Fruit fly (Drosophila melanogaster) whole organism, embryonic: ENCODE data around the gene CG33511.

Source experiments
- Asciz ChIP-seq: fragments of 200-800 bp; sonication (Bioruptor generic); optimal IDR thresholded peaks from 2 replicates; lab custom pipeline; 2017; ENCODE audit warnings: missing biosample characterization, mild to moderate bottlenecking, missing genetic modification characterization, missing genetic modification reagents
- Awh ChIP-seq: fragments of 200-800 bp; sonication (Bioruptor generic); IDR thresholded peaks from 2 replicates; pipeline ENCODE4, ENCODE4 v1.3.6; 2022; ENCODE audit warnings: missing biosample characterization, missing genetic modification characterization
- B-H1 ChIP-seq: fragments of 200-800 bp; sonication (Bioruptor generic); IDR thresholded peaks from 3 replicates; pipeline ENCODE4 v1.3.6; 2022; ENCODE audit warnings: missing biosample characterization, missing genetic modification characterization
- Bgb ChIP-seq: fragments of 200-800 bp; sonication (Bioruptor generic); IDR thresholded peaks from 2 replicates; pipeline ENCODE4 v1.3.6; 2022; ENCODE audit warnings: missing biosample characterization, missing genetic modification characterization; ENCODE audit not compliant: partially characterized antibody
- Blimp-1 ChIP-seq: fragments of 200-800 bp; sonication (Bioruptor generic); optimal IDR thresholded peaks from 3 replicates; lab custom pipeline; 2018; ENCODE audit warnings: missing biosample characterization, missing genetic modification characterization, mild to moderate bottlenecking, moderate library complexity, missing genetic modification reagents
- CG11456 ChIP-seq: fragments of 200-800 bp; sonication (Bioruptor generic); IDR thresholded peaks from 3 replicates; pipeline ENCODE4 v1.3.6; 2022; ENCODE audit warnings: missing biosample characterization, missing genetic modification characterization
- CG14710 ChIP-seq: fragments of 200-800 bp; sonication (Bioruptor generic); optimal IDR thresholded peaks from 3 replicates; lab custom pipeline; 2019; ENCODE audit warnings: missing biosample characterization, mild to moderate bottlenecking, missing genetic modification characterization, moderate library complexity
- CG15073 ChIP-seq: fragments of 200-800 bp; sonication (Bioruptor generic); optimal IDR thresholded peaks from 2 replicates; lab custom pipeline; 2016; ENCODE audit warnings: missing biosample characterization, missing genetic modification characterization
- CG18011 ChIP-seq: fragments of 200-800 bp; sonication (Bioruptor generic); optimal IDR thresholded peaks from 2 replicates; lab custom pipeline; 2017; ENCODE audit warnings: missing biosample characterization, missing genetic modification characterization, mild to moderate bottlenecking, moderate library complexity, missing genotype
- CG2678 ChIP-seq: fragments of 200-800 bp; sonication (Bioruptor generic); optimal IDR thresholded peaks from 3 replicates; lab custom pipeline; 2019; ENCODE audit warnings: missing biosample characterization, mild to moderate bottlenecking, missing genetic modification characterization, moderate library complexity
- CG31365 ChIP-seq: fragments of 200-800 bp; sonication (Bioruptor generic); optimal IDR thresholded peaks from 2 replicates; lab custom pipeline; 2018; ENCODE audit warnings: missing biosample characterization, mild to moderate bottlenecking, missing genetic modification characterization
- CG3407 ChIP-seq: fragments of 200-800 bp; sonication (Bioruptor generic); optimal IDR thresholded peaks from 2 replicates; lab custom pipeline; 2018; ENCODE audit warnings: missing biosample characterization, mild to moderate bottlenecking, missing genetic modification characterization
- CG8359 ChIP-seq: fragments of 200-800 bp; sonication (Bioruptor generic); optimal IDR thresholded peaks from 2 replicates; lab custom pipeline; 2017; ENCODE audit warnings: missing biosample characterization, mild to moderate bottlenecking, missing genetic modification characterization, borderline replicate concordance
- CG8388 ChIP-seq: fragments of 200-800 bp; sonication (Bioruptor generic); optimal IDR thresholded peaks from 2 replicates; lab custom pipeline; 2019; ENCODE audit warnings: missing biosample characterization, mild to moderate bottlenecking, missing genetic modification characterization, moderate library complexity
- CG9437 ChIP-seq: fragments of 200-800 bp; sonication (Bioruptor generic); optimal IDR thresholded peaks from 2 replicates; lab custom pipeline; 2018; ENCODE audit warnings: missing biosample characterization, mild to moderate bottlenecking, missing genetic modification characterization
- CoRest ChIP-seq: fragments of 200-800 bp; sonication (Bioruptor generic); optimal IDR thresholded peaks from 3 replicates; lab custom pipeline; 2018; ENCODE audit warnings: missing biosample characterization, mild to moderate bottlenecking, missing genetic modification characterization, moderate library complexity
- Deaf1 ChIP-seq: fragments of 200-800 bp; optimal IDR thresholded peaks from 3 replicates; lab custom pipeline; 2019; ENCODE audit warnings: missing biosample characterization, mild to moderate bottlenecking, missing genetic modification characterization, moderate library complexity
- Hmr ChIP-seq: fragments of 200-800 bp; sonication (Bioruptor generic); optimal IDR thresholded peaks from 3 replicates; lab custom pipeline; 2017; ENCODE audit warnings: mild to moderate bottlenecking, missing biosample characterization, missing genetic modification reagents, missing genetic modification characterization
- Hr51 ChIP-seq, 2 experiments: fragments of 200-800 bp; sonication (Bioruptor generic); optimal IDR thresholded peaks; 2 replicates in 1 of 2; 3 replicates in 1 of 2; lab custom pipeline; 2016 to 2018; ENCODE audit warnings: missing biosample characterization in 2 of 2, missing genetic modification characterization in 2 of 2, mild to moderate bottlenecking in 1 of 2, moderate library complexity in 1 of 2
- Hr78 ChIP-seq, 2 experiments: fragments of 200-800 bp in 1 of 2; fragments of >200 bp in 1 of 2; sonication (Bioruptor generic) in 1 of 2; optimal IDR thresholded peaks; 2 replicates each; lab custom pipeline; 2017 to 2019; ENCODE audit warnings: missing biosample characterization in 2 of 2, missing genetic modification characterization in 2 of 2, mild to moderate bottlenecking in 1 of 2, moderate library complexity in 1 of 2
- Jarid2 ChIP-seq: fragments of 200-800 bp; sonication (Bioruptor generic); optimal IDR thresholded peaks from 3 replicates; lab custom pipeline; 2017; ENCODE audit warnings: mild to moderate bottlenecking, missing biosample characterization, missing genetic modification reagents, missing genetic modification characterization
- MBD-R2 ChIP-seq: fragments of 200-800 bp; sonication (Bioruptor generic); IDR thresholded peaks from 2 replicates; pipeline ENCODE4 v1.3.6; 2022; ENCODE audit warnings: missing biosample characterization, missing genetic modification characterization
- ab ChIP-seq: fragments of 200-800 bp; sonication (Bioruptor generic); optimal IDR thresholded peaks from 2 replicates; lab custom pipeline; 2016; ENCODE audit warnings: missing biosample characterization, missing genetic modification characterization
- bigmax ChIP-seq: fragments of 200-800 bp; sonication (Bioruptor generic); optimal IDR thresholded peaks from 2 replicates; lab custom pipeline; 2018; ENCODE audit warnings: missing biosample characterization, mild to moderate bottlenecking, missing genetic modification characterization
- br ChIP-seq: fragments of >200 bp; optimal IDR thresholded peaks from 2 replicates; lab custom pipeline; 2017
- caup ChIP-seq: fragments of 200-800 bp; sonication (Bioruptor generic); optimal IDR thresholded peaks from 3 replicates; lab custom pipeline; 2017; ENCODE audit warnings: missing biosample characterization, mild to moderate bottlenecking, missing genetic modification characterization, moderate library complexity; ENCODE audit not compliant: severe bottlenecking
- chinmo ChIP-seq: fragments of 200-800 bp; sonication (Bioruptor generic); IDR thresholded peaks from 4 replicates; pipeline ENCODE4 v1.3.6; 2022; ENCODE audit warnings: missing biosample characterization, missing genetic modification characterization; ENCODE audit not compliant: partially characterized antibody
- crp ChIP-seq, 2 experiments: fragments of 200-800 bp; sonication (Bioruptor generic); optimal IDR thresholded peaks; 2 replicates in 1 of 2; 3 replicates in 1 of 2; lab custom pipeline; 2017; ENCODE audit warnings: missing biosample characterization in 2 of 2, missing genetic modification characterization in 2 of 2, mild to moderate bottlenecking in 1 of 2, moderate library complexity in 1 of 2
- cwo ChIP-seq: fragments of 200-800 bp; sonication (Bioruptor generic); optimal IDR thresholded peaks from 3 replicates; lab custom pipeline; 2017; ENCODE audit warnings: missing biosample characterization, missing genetic modification characterization, mild to moderate bottlenecking, moderate library complexity, missing genetic modification reagents
- ewg ChIP-seq: fragments of 200-800 bp; sonication (Bioruptor generic); optimal IDR thresholded peaks from 3 replicates; lab custom pipeline; 2017; ENCODE audit warnings: mild to moderate bottlenecking, missing biosample characterization, missing genetic modification reagents, missing genetic modification characterization
- exex ChIP-seq: fragments of 200-800 bp; sonication (Bioruptor generic); optimal IDR thresholded peaks from 4 replicates; lab custom pipeline; 2018; ENCODE audit warnings: missing biosample characterization, mild to moderate bottlenecking, missing genetic modification characterization, moderate library complexity
- maf-S ChIP-seq: fragments of 200-800 bp; sonication (Bioruptor generic); optimal IDR thresholded peaks from 2 replicates; lab custom pipeline; 2016; ENCODE audit warnings: missing biosample characterization, missing genetic modification characterization
- pzg ChIP-seq: fragments of 200-800 bp; sonication (Bioruptor generic); optimal IDR thresholded peaks from 3 replicates; lab custom pipeline; 2018; ENCODE audit warnings: missing biosample characterization, mild to moderate bottlenecking, missing genetic modification characterization, moderate library complexity
- tx ChIP-seq: fragments of 200-800 bp; sonication (Bioruptor generic); optimal IDR thresholded peaks from 2 replicates; lab custom pipeline; 2016; ENCODE audit warnings: missing biosample characterization, missing genetic modification characterization
- z ChIP-seq: fragments of 200-800 bp; sonication (Bioruptor generic); IDR thresholded peaks from 3 replicates; pipeline ENCODE4 v1.3.6; 2022; ENCODE audit warnings: missing biosample characterization, missing genetic modification characterization

Gene CG33511

dm6 chr2L:21096448-21096994 is 14.2 kb upstream of the CG33511 start, which contains the start of gene CG34136 (continued):
- TF ChIP-seq B-H1 (GFP tag; lab: Robert Waterston, UW): no peak

dm6 chr2L:21090958-21091357 is 8.7 kb upstream of the CG33511 start, which contains the start of gene CG14397:
Gene CG14397, plus strand, starts transcription at chr2L:21091227.
- TF ChIP-seq CG18011 (GFP tag; lab: Kevin White, UChicago) (peak; percentile 88), tx (GFP tag; lab: Kevin White, UChicago) (no peak), Asciz (GFP tag; lab: Kevin White, UChicago) (peak; percentile 68), CG3407 (no peak), Blimp-1 (GFP tag; lab: Kevin White, UChicago) (peak; percentile 66)

- TF ChIP-seq CG2678 (tag; lab: Kevin White, UChicago): peak; percentile 3
- TF ChIP-seq Hr78 (GFP tag; optimal IDR thresholded peaks at IDR 0.05; lab: Kevin White, UChicago): peak in 1 of 2 experiments; percentile 3
- TF ChIP-seq CG31365 (tag; lab: Kevin White, UChicago): no peak
- no peak for TF ChIP-seq br (lab: Kevin White, UChicago)
Measured at dm6 chr2L:21089075-21089474, 6.8 kb upstream of the CG33511 start, which contains the start of gene CG9259. Gene CG9259, plus strand, starts transcription at chr2L:21089375.

- TF ChIP-seq MBD-R2 (GFP tag; lab: Robert Waterston, UW) (no peak), Awh (GFP tag; lab: Robert Waterston, UW) (no peak)
Measured at dm6 chr2L:21088651-21089050, 6.4 kb upstream of the CG33511 start, which contains the start of gene ppk13. Gene ppk13, minus strand, starts transcription at chr2L:21088751.

dm6 chr2L:21086406-21086805 is 4.1 kb upstream of the CG33511 start, which contains the start of gene CG33509:
Gene CG33509, minus strand, starts transcription at chr2L:21086506.
- TF ChIP-seq z: peak; percentile 83
- TF ChIP-seq CG9437 (GFP tag; lab: Kevin White, UChicago): peak; percentile 24
- no peak for TF ChIP-seq CoRest (tag; lab: Kevin White, UChicago)

dm6 chr2L:21084268-21084667 is 2.0 kb upstream of the CG33511 start, which contains the start of gene CG33510:
Gene CG33510, minus strand, starts transcription at chr2L:21084326.
- TF ChIP-seq exex: peak; percentile 5
- TF ChIP-seq cwo (GFP tag; lab: Kevin White, UChicago): no peak

- TF ChIP-seq CG15073: peak; percentile 95
- no peak for TF ChIP-seq bigmax (GFP tag; lab: Kevin White, UChicago)
- TF ChIP-seq CG8388 (GFP tag; lab: Kevin White, UChicago): peak; percentile 68
- 0 out of 3 replicates have a peak, but pooled peaks have one; percentile 18 for TF ChIP-seq CG11456 (GFP tag; lab: Robert Waterston, UW)
- no peak for TF ChIP-seq caup (GFP tag; lab: Kevin White, UChicago)
- TF ChIP-seq CG14710 (tag; lab: Kevin White, UChicago): no peak
- TF ChIP-seq ab (GFP tag; lab: Kevin White, UChicago): no peak
- TF ChIP-seq CG8359: no peak
- TF ChIP-seq, all 482 proteins: peak for 3
Measured at dm6 chr2L:21077849-21078248, 4.4 kb downstream of the CG33511 start.

- TF ChIP-seq Hmr (GFP tag; lab: Kevin White, UChicago) (peak; percentile 12), ewg (GFP tag; lab: Kevin White, UChicago) (peak; percentile 79), chinmo (GFP tag; lab: Robert Waterston, UW) (0 out of 4 replicates have a peak, but pooled peaks have one; percentile 20), crp (GFP tag; optimal IDR thresholded peaks at IDR 0.05; lab: Kevin White, UChicago) (peak in 1 of 2 experiments; percentile 22), Jarid2 (GFP tag; lab: Kevin White, UChicago) (peak; percentile 11), Bgb (0 out of 2 replicates have a peak, but pooled peaks have one; percentile 30), Hr51 (GFP tag; optimal IDR thresholded peaks at IDR 0.05; lab: Kevin White, UChicago) (peak in 1 of 2 experiments; percentile 35), Deaf1 (tag; lab: Kevin White, UChicago) (peak; percentile 49), pzg (peak; percentile 6), maf-S (GFP tag; lab: Kevin White, UChicago) (no peak)
Measured at dm6 chr2L:21075105-21075504, 7.2 kb downstream of the CG33511 start, which contains the start of gene tadr. Gene tadr, plus strand, starts transcription at chr2L:21075405.
